Worm (Caenorhabditis elegans) whole organism, late embryonic: ENCODE data around the gene tmed-10.

Experiments
- F13H6.1 ChIP-seq: sonication (generic microtip); optimal IDR thresholded peaks from 2 replicates; lab custom pipeline; 2016; ENCODE audit warnings: missing genetic modification characterization, missing compliant biosample characterization
- T23F11.4 ChIP-seq: fragments of 200-800 bp; sonication (Bioruptor generic); optimal IDR thresholded peaks from 2 replicates; lab custom pipeline; 2018; ENCODE audit warnings: mild to moderate bottlenecking, missing genetic modification characterization, missing compliant biosample characterization
- Y22D7AL.16 ChIP-seq: sonication (generic microtip); optimal IDR thresholded peaks from 2 replicates; lab custom pipeline; 2016; ENCODE audit warnings: missing genetic modification characterization, missing compliant biosample characterization
- ceh-14 ChIP-seq: sonication (generic microtip); optimal IDR thresholded peaks from 2 replicates; lab custom pipeline; 2016; ENCODE audit warnings: missing genotype, missing genetic modification characterization, missing compliant biosample characterization
- ceh-19 ChIP-seq: fragments of 200-800 bp; sonication (Bioruptor generic); optimal IDR thresholded peaks from 2 replicates; lab custom pipeline; 2018; ENCODE audit warnings: mild to moderate bottlenecking, missing genetic modification characterization, missing compliant biosample characterization
- ceh-22 ChIP-seq: sonication (generic microtip); optimal IDR thresholded peaks from 2 replicates; lab custom pipeline; 2017; ENCODE audit warnings: missing biosample characterization, missing genetic modification characterization
- ceh-24 ChIP-seq: sonication (generic microtip); optimal IDR thresholded peaks from 2 replicates; lab custom pipeline; 2016; ENCODE audit warnings: mild to moderate bottlenecking, missing genetic modification characterization, missing compliant biosample characterization
- ceh-30 ChIP-seq: fragments of 150-350 bp; optimal IDR thresholded peaks from 2 replicates; lab custom pipeline; 2014; ENCODE audit warnings: missing biosample characterization, missing genetic modification characterization
- ceh-34 ChIP-seq: sonication (generic microtip); optimal IDR thresholded peaks from 2 replicates; lab custom pipeline; 2016; ENCODE audit warnings: mild to moderate bottlenecking, missing genetic modification characterization, missing compliant biosample characterization
- ceh-45 ChIP-seq: fragments of 200-800 bp; sonication (Bioruptor generic); IDR thresholded peaks from 2 replicates; pipeline ENCODE4 v1.3.6; 2022; ENCODE audit warnings: missing genetic modification reagents, missing genetic modification characterization, missing compliant biosample characterization
- ceh-6 ChIP-seq: fragments of 200-800 bp; sonication (Bioruptor generic); optimal IDR thresholded peaks from 2 replicates; lab custom pipeline; 2018; ENCODE audit warnings: mild to moderate bottlenecking, missing genetic modification characterization, missing compliant biosample characterization
- dmd-4 ChIP-seq: sonication (generic microtip); optimal IDR thresholded peaks from 2 replicates; lab custom pipeline; 2016; ENCODE audit warnings: borderline replicate concordance, missing genetic modification characterization, missing compliant biosample characterization
- eyg-1 ChIP-seq: sonication (generic microtip); optimal IDR thresholded peaks from 2 replicates; lab custom pipeline; 2016; ENCODE audit warnings: missing genotype, missing genetic modification characterization, missing compliant biosample characterization
- gmeb-2 ChIP-seq: sonication (generic microtip); optimal IDR thresholded peaks from 2 replicates; lab custom pipeline; 2016; ENCODE audit warnings: missing genetic modification characterization, inconsistent platforms, missing compliant biosample characterization
- hlh-15 ChIP-seq: sonication (generic microtip); optimal IDR thresholded peaks from 2 replicates; lab custom pipeline; 2016; ENCODE audit warnings: missing genetic modification characterization, missing compliant biosample characterization
- hlh-6 ChIP-seq: sonication (generic microtip); optimal IDR thresholded peaks from 2 replicates; lab custom pipeline; 2016; ENCODE audit warnings: missing genotype, missing genetic modification characterization, missing compliant biosample characterization
- hlh-8 ChIP-seq: sonication (generic microtip); optimal IDR thresholded peaks from 2 replicates; lab custom pipeline; 2016; ENCODE audit warnings: missing genotype, missing genetic modification characterization, missing compliant biosample characterization
- madf-2 ChIP-seq: sonication (generic microtip); optimal IDR thresholded peaks from 2 replicates; lab custom pipeline; 2017; ENCODE audit warnings: missing genetic modification characterization, missing compliant biosample characterization
- nfya-1 ChIP-seq: sonication (generic microtip); optimal IDR thresholded peaks from 2 replicates; lab custom pipeline; 2017; ENCODE audit warnings: missing genetic modification characterization, mild to moderate bottlenecking, missing compliant biosample characterization, antibody characterized with exemption, moderate library complexity
- odd-2 ChIP-seq: sonication (generic microtip); optimal IDR thresholded peaks from 2 replicates; lab custom pipeline; 2017; ENCODE audit warnings: antibody characterized with exemption, mild to moderate bottlenecking, missing genetic modification characterization, missing compliant biosample characterization
- pat-9 ChIP-seq: fragments of 200-800 bp; sonication (Bioruptor generic); optimal IDR thresholded peaks from 2 replicates; lab custom pipeline; 2018; ENCODE audit warnings: mild to moderate bottlenecking, missing genetic modification characterization, moderate library complexity, missing compliant biosample characterization
- pax-1 ChIP-seq: fragments of 150-350 bp; optimal IDR thresholded peaks from 2 replicates; lab custom pipeline; 2014; ENCODE audit warnings: missing biosample characterization, missing genetic modification characterization
- pha-2 ChIP-seq: sonication (generic microtip); optimal IDR thresholded peaks from 2 replicates; lab custom pipeline; 2017; ENCODE audit warnings: mild to moderate bottlenecking, missing genetic modification characterization, missing compliant biosample characterization
- pros-1 ChIP-seq: fragments of 150-350 bp; optimal IDR thresholded peaks from 2 replicates; lab custom pipeline; 2014; ENCODE audit warnings: missing biosample characterization, missing genetic modification reagents, missing genetic modification characterization
- sdc-2 ChIP-seq: sonication (generic microtip); optimal IDR thresholded peaks from 2 replicates; lab custom pipeline; 2016; ENCODE audit warnings: missing genotype, missing genetic modification characterization, missing compliant biosample characterization
- sox-2 ChIP-seq: fragments of 200-800 bp; sonication (Bioruptor generic); IDR thresholded peaks from 2 replicates; pipeline ENCODE4 v1.3.6; 2022; ENCODE audit warnings: missing genetic modification reagents, missing genetic modification characterization, missing compliant biosample characterization
- sox-4 ChIP-seq: sonication (generic microtip); optimal IDR thresholded peaks from 2 replicates; lab custom pipeline; 2017; ENCODE audit warnings: mild to moderate bottlenecking, missing genetic modification characterization, inconsistent platforms, missing compliant biosample characterization
- syd-9 ChIP-seq: sonication (generic microtip); optimal IDR thresholded peaks from 2 replicates; lab custom pipeline; 2016; ENCODE audit warnings: mild to moderate bottlenecking, missing genetic modification characterization, moderate library complexity, missing compliant biosample characterization
- ttx-3 ChIP-seq: sonication (generic microtip); optimal IDR thresholded peaks from 2 replicates; lab custom pipeline; 2016; ENCODE audit warnings: missing genetic modification reagents, missing genetic modification characterization, missing compliant biosample characterization
- unc-3 ChIP-seq, 2 experiments: fragments of 200-800 bp in 1 of 2; sonication (Bioruptor generic) in 1 of 2; sonication (generic microtip) in 1 of 2; conservative IDR thresholded peaks in 1 of 2; optimal IDR thresholded peaks in 1 of 2; 2 replicates each; pipeline versions ENCODE4 v1.3.6 to Lab custom; 2016 to 2022; ENCODE audit warnings: missing compliant biosample characterization in 2 of 2, missing genetic modification characterization in 2 of 2, missing genetic modification reagents in 1 of 2
- unc-42 ChIP-seq: sonication (generic microtip); optimal IDR thresholded peaks from 2 replicates; lab custom pipeline; 2016; ENCODE audit warnings: missing genotype, missing genetic modification characterization, missing compliant biosample characterization
- unc-55 ChIP-seq: sonication (generic microtip); optimal IDR thresholded peaks from 2 replicates; lab custom pipeline; 2017; ENCODE audit warnings: missing biosample characterization, missing genetic modification reagents, missing genetic modification characterization
- zip-5 ChIP-seq: sonication (generic microtip); optimal IDR thresholded peaks from 2 replicates; lab custom pipeline; 2016; ENCODE audit warnings: missing genetic modification characterization, missing compliant biosample characterization

The tmed-10 gene

DNA sequence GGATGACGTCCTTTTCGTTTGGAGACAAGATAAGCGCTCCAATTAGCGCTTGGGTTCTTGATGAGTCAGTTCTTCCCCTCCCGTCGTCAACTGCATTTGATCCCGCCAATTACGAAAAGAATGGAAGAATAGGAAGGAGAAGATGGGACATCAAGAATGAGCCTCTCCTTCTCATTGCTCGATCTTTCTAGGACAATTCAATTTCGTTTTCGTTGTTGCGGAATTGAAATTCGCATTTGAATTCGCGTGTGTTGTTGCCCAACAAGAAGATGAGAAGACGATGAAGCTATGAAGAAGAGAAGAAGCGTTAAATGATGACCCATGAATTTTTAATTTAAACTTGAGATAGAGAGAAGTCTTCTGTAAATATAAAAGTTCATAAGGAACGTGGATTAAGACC, 10.1 kb upstream of the tmed-10 start:
- no peak for TF ChIP-seq unc-55 (GFP tag; lab: Kevin White, UChicago)
- TF ChIP-seq unc-42 = peak; percentile 90
- TF ChIP-seq, all 69 proteins: peak for 1

DNA sequence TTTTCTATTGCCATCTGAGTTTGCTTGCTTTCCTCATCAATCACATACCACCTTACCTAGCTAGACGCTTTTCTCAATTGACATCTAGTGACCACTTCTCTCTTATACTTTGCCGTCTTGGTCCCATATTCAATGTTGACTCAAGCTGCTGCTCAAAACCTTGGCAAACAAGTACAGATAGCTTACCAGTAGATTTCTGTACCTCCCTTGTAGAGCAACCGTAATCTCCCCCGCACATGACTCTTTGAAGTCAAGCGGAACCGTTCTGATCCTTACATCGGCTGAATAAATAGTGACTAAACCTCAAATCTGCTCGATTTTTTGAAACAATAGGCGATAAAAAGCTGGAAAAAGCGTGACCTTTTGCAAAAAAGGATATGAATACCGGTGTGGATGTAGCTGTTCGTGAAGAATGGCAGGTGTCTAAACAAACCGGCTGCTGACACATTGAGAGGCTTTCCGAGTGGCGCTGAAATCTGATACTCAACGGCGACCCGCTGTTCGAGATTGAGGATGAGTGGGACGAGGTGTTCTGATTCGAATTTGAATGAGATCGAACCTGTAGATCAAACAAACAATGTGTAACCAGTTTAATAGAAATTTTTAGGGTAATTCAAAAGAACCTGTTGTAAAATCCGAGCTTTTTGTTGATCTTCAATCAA, 9.1 kb upstream of the tmed-10 start:
- no peak for TF ChIP-seq ceh-30 (tag; lab: Kevin White, UChicago)
- peak; percentile 95 for TF ChIP-seq pax-1 (tag; lab: Kevin White, UChicago)
- no peak for TF ChIP-seq T23F11.4 (GFP tag; lab: Kevin White, UChicago)
- peak; percentile 5 for TF ChIP-seq pha-2
- peak; percentile 97 for TF ChIP-seq ceh-34 (tag; lab: Kevin White, UChicago)
- no peak for TF ChIP-seq odd-2 (tag; lab: Kevin White, UChicago)
- TF ChIP-seq dmd-4 (tag; lab: Kevin White, UChicago) = no peak

DNA sequence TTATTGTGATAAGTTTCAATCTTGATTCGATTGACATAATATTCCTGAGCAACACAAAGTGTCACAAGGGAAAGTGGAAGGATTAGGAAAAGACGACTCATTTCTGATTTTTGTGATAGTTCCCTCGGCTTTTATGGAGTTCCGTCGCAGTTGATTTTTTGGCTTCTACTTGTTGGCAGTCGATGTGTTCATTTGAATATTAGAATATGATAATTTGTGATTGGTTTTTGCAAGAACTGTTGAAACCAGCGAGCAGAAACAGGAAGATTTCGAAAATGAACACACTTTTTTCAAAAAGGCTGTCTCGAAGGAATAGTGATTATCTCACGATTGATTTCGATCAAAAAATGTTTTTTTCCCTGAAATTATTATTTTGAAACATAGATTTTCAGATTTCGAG, 7.4 kb upstream of the tmed-10 start, which contains the start of gene T02E9.6:
Gene T02E9.6 (minus strand): TSS at position 101 of the 400 bp plus-strand sequence.
- TF ChIP-seq pat-9 (tag; lab: Kevin White, UChicago) = no peak
- no peak for TF ChIP-seq F13H6.1 (tag; lab: Kevin White, UChicago)
- TF ChIP-seq pros-1 (tag; lab: Kevin White, UChicago) = no peak
- no peak for TF ChIP-seq gmeb-2
- no peak for TF ChIP-seq ceh-24 (tag; lab: Kevin White, UChicago)
- TF ChIP-seq ceh-14 (tag; lab: Kevin White, UChicago) = no peak

DNA sequence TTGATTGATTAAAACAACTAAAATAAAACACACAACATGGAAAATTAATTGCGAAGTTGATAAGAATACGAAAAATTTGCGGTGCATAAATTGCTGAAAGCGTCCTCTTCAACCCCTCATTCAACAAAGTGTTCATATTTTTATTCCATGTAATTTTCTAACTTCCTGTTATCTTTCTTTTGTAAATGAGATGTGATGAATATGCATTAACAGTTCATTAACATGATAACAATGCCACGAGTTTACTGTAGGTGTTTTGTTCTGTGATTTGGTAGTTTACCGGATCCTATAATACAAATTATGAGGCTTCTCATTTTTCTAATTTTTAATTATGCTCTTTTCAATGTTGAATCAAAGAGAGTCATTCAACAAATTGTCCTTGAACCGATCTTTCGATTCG, 2.3 kb upstream of the tmed-10 start, which contains the start of gene F47G9.6:
Gene F47G9.6 (plus strand): TSS at position 301 of the 400 bp plus-strand sequence.
- TF ChIP-seq Y22D7AL.16 (tag; lab: Kevin White, UChicago) = no peak
- no peak for TF ChIP-seq sox-2 (GFP tag; lab: Robert Waterston, UW)
- no peak for TF ChIP-seq dmd-4 (tag; lab: Kevin White, UChicago)
- no peak for TF ChIP-seq nfya-1 (tag; lab: Kevin White, UChicago)
- TF ChIP-seq ceh-22 (tag; lab: Kevin White, UChicago) = no peak
- TF ChIP-seq pat-9 (tag; lab: Kevin White, UChicago) = no peak
- TF ChIP-seq ttx-3 (tag; lab: Kevin White, UChicago) = no peak
- TF ChIP-seq sdc-2 (tag; lab: Kevin White, UChicago) = no peak
- no peak for TF ChIP-seq hlh-15 (tag; lab: Kevin White, UChicago)
- no peak for TF ChIP-seq ceh-45
- TF ChIP-seq madf-2 = no peak
- no peak for TF ChIP-seq ceh-19 (GFP tag; lab: Kevin White, UChicago)
- no peak for TF ChIP-seq odd-2 (tag; lab: Kevin White, UChicago)
- TF ChIP-seq, all 69 proteins: peak for 0

DNA sequence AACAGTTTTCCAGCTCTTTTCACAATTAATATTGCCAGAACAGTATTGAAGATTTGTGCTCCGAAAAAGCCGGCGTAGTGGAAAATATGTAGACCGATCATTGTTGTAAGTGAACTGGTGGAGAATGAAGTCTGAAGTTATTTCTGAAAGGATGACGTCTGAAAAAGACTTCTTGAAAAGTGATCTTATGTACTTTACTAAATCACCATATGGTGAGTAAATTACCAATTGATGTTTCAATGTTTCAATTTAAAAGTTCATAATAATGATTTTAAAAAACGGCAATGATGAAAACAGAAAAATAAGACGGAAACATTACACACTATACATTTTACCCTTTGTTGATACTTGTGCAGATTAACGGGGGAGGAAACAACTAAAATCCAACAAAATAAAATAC, 3.0 kb downstream of the tmed-10 start, which contains the start of gene str-141:
Gene str-141 (minus strand): TSS at position 101 of the 400 bp plus-strand sequence.
- no peak for TF ChIP-seq sox-2 (GFP tag; lab: Robert Waterston, UW)
- TF ChIP-seq unc-3 (GFP tag; conservative IDR thresholded peaks at IDR 0.05; lab: Robert Waterston, UW) = no peak
- TF ChIP-seq unc-3 (tag; optimal IDR thresholded peaks at IDR 0.05; lab: Kevin White, UChicago) = no peak
- no peak for TF ChIP-seq ceh-22 (tag; lab: Kevin White, UChicago)
- TF ChIP-seq ttx-3 (tag; lab: Kevin White, UChicago) = no peak
- TF ChIP-seq ceh-6 (GFP tag; lab: Kevin White, UChicago) = no peak
- no peak for TF ChIP-seq ceh-24 (tag; lab: Kevin White, UChicago)
- TF ChIP-seq eyg-1 (tag; lab: Kevin White, UChicago) = no peak
- TF ChIP-seq unc-55 (GFP tag; lab: Kevin White, UChicago) = no peak
- no peak for TF ChIP-seq pros-1 (tag; lab: Kevin White, UChicago)
- TF ChIP-seq sox-4 (tag; lab: Kevin White, UChicago) = no peak
- no peak for TF ChIP-seq ceh-45
- no peak for TF ChIP-seq zip-5 (tag; lab: Kevin White, UChicago)
- TF ChIP-seq Y22D7AL.16 (tag; lab: Kevin White, UChicago) = no peak
- no peak for TF ChIP-seq hlh-8 (tag; lab: Kevin White, UChicago)
- no peak for TF ChIP-seq syd-9 (tag; lab: Kevin White, UChicago)
- no peak for TF ChIP-seq hlh-6 (tag; lab: Kevin White, UChicago)
